Fruit fly (Drosophila melanogaster): ENCODE measurements around the gene CG8500.

- no peak for TF ChIP-seq CG10348 (GFP tag; IDR thresholded peaks at IDR 0.05)
- TF ChIP-seq CG34367 (tag; optimal IDR thresholded peaks at IDR 0.05), result no peak
- TF ChIP-seq gl (tag; optimal IDR thresholded peaks at IDR 0.05), result no peak
- TF ChIP-seq CG14655 (GFP tag; optimal IDR thresholded peaks at IDR 0.05), result no peak
- no peak for TF ChIP-seq CG9948 (tag; optimal IDR thresholded peaks at IDR 0.05)
- TF ChIP-seq CG17806 (tag; optimal IDR thresholded peaks at IDR 0.05), result no peak
These were observed 35.3 kb downstream of the CG8500 start, which contains the start of gene CG9458 for dm6 chr3R:9819777-9820176.

All from whole organism, pupa.